Fruit fly (Drosophila melanogaster) whole organism, adult: Measurements from ENCODE around the gene CG4022.

Experiments used
- CG11617 ChIP-seq: fragments of 200-800 bp; sonication (Bioruptor generic); optimal IDR thresholded peaks from 2 replicates; lab custom pipeline; 2017; ENCODE audit warnings: mild to moderate bottlenecking, missing biosample characterization, missing genetic modification reagents, missing genetic modification characterization
- CG14711 ChIP-seq: fragments of 200-800 bp; sonication (Bioruptor generic); optimal IDR thresholded peaks from 2 replicates; lab custom pipeline; 2018; ENCODE audit warnings: missing biosample characterization, mild to moderate bottlenecking, missing genetic modification characterization, moderate library complexity
- CG33017 ChIP-seq: fragments of 200-800 bp; sonication (Bioruptor generic); optimal IDR thresholded peaks from 2 replicates; lab custom pipeline; 2018; ENCODE audit warnings: missing biosample characterization, mild to moderate bottlenecking, missing genetic modification characterization, moderate library complexity
- CG5204 ChIP-seq: fragments of 200-800 bp; sonication (Bioruptor generic); optimal IDR thresholded peaks from 2 replicates; lab custom pipeline; 2016; ENCODE audit warnings: missing biosample characterization, missing genetic modification characterization
- CG7045 ChIP-seq: fragments of 200-800 bp; sonication (Bioruptor generic); optimal IDR thresholded peaks from 2 replicates; lab custom pipeline; 2017; ENCODE audit warnings: missing biosample characterization, mild to moderate bottlenecking, missing genetic modification characterization
- CG7101 ChIP-seq: fragments of 200-800 bp; sonication (Bioruptor generic); optimal IDR thresholded peaks from 2 replicates; lab custom pipeline; 2018; ENCODE audit warnings: missing biosample characterization, mild to moderate bottlenecking, missing genetic modification characterization, moderate library complexity
- Crg-1 ChIP-seq: fragments of 200-800 bp; sonication (Bioruptor generic); optimal IDR thresholded peaks from 2 replicates; lab custom pipeline; 2016; ENCODE audit warnings: missing biosample characterization, missing genetic modification characterization
- Hr96 ChIP-seq: fragments of 200-800 bp; sonication (Bioruptor generic); optimal IDR thresholded peaks from 2 replicates; lab custom pipeline; 2016; ENCODE audit warnings: missing biosample characterization, missing genetic modification characterization
- bab1 ChIP-seq: fragments of 200-800 bp; sonication (Bioruptor generic); optimal IDR thresholded peaks from 3 replicates; lab custom pipeline; 2019; ENCODE audit warnings: missing biosample characterization, mild to moderate bottlenecking, missing genetic modification characterization, moderate library complexity
- cnc ChIP-seq, 2 experiments: fragments of >200 bp; optimal IDR thresholded peaks; 2 replicates each; lab custom pipeline; 2017
- kay ChIP-seq: fragments of 200-800 bp; sonication (Bioruptor generic); peaks from one replicate; lab custom pipeline; 2016; ENCODE audit warnings: missing biosample characterization, missing genetic modification characterization, borderline replicate concordance
- pad ChIP-seq: fragments of 200-800 bp; sonication (Bioruptor generic); optimal IDR thresholded peaks from 3 replicates; lab custom pipeline; 2017; ENCODE audit warnings: missing biosample characterization, missing genetic modification characterization, mild to moderate bottlenecking, moderate library complexity, missing genetic modification reagents
- tj ChIP-seq: fragments of 200-800 bp; sonication (Bioruptor generic); optimal IDR thresholded peaks from 3 replicates; lab custom pipeline; 2017; ENCODE audit warnings: missing biosample characterization, mild to moderate bottlenecking, missing genetic modification characterization, moderate library complexity
- toe ChIP-seq: fragments of 200-800 bp; sonication (Bioruptor generic); optimal IDR thresholded peaks from 2 replicates; lab custom pipeline; 2016; ENCODE audit warnings: missing biosample characterization, missing genetic modification characterization

- TF ChIP-seq pad (GFP tag; lab: Kevin White, UChicago) (no peak), CG5204 (GFP tag; lab: Kevin White, UChicago) (peak; percentile 35), tj (GFP tag; lab: Kevin White, UChicago) (peak; percentile 54), CG7045 (no peak), toe (GFP tag; lab: Kevin White, UChicago) (no peak), CG7101 (tag; lab: Kevin White, UChicago) (no peak), CG33017 (tag; lab: Kevin White, UChicago) (no peak), Hr96 (GFP tag; lab: Kevin White, UChicago) (peak; percentile 38), CG14711 (tag; lab: Kevin White, UChicago) (no peak), kay (GFP tag; lab: Kevin White, UChicago) (no peak), bab1 (GFP tag; lab: Kevin White, UChicago) (peak; percentile 41), Crg-1 (GFP tag; lab: Kevin White, UChicago) (no peak), cnc (optimal IDR thresholded peaks at IDR 0.05; lab: Kevin White, UChicago) (peak; percentile 40 to 63), CG11617 (GFP tag; lab: Kevin White, UChicago) (no peak)
These were observed 8.7 kb upstream of the CG4022 start for dm6 chr3L:9419328-9419727.
